Worm (Caenorhabditis elegans) whole organism, late embryonic: ENCODE data around the gene C05C10.7.

Experiments
- F13H6.1 ChIP-seq: sonication (generic microtip); optimal IDR thresholded peaks from 2 replicates; lab custom pipeline; 2016; ENCODE audit warnings: missing genetic modification characterization, missing compliant biosample characterization
- K02D7.2 ChIP-seq: sonication (generic microtip); optimal IDR thresholded peaks from 2 replicates; lab custom pipeline; 2017; ENCODE audit warnings: mild to moderate bottlenecking, missing genetic modification characterization, missing compliant biosample characterization
- K09A11.1 ChIP-seq: sonication (generic microtip); optimal IDR thresholded peaks from 2 replicates; lab custom pipeline; 2017; ENCODE audit warnings: antibody characterized with exemption, mild to moderate bottlenecking, missing genetic modification characterization, missing compliant biosample characterization; ENCODE audit not compliant: insufficient read depth
- ama-1 ChIP-seq: fragments of 150-350 bp; optimal IDR thresholded peaks from 2 replicates; lab custom pipeline; 2014
- ceh-14 ChIP-seq: sonication (generic microtip); optimal IDR thresholded peaks from 2 replicates; lab custom pipeline; 2016; ENCODE audit warnings: missing genotype, missing genetic modification characterization, missing compliant biosample characterization
- ceh-19 ChIP-seq: fragments of 200-800 bp; sonication (Bioruptor generic); optimal IDR thresholded peaks from 2 replicates; lab custom pipeline; 2018; ENCODE audit warnings: mild to moderate bottlenecking, missing genetic modification characterization, missing compliant biosample characterization
- ceh-2 ChIP-seq: sonication (generic microtip); optimal IDR thresholded peaks from 2 replicates; lab custom pipeline; 2016; ENCODE audit warnings: missing genotype, missing genetic modification characterization, missing compliant biosample characterization
- ceh-34 ChIP-seq: sonication (generic microtip); optimal IDR thresholded peaks from 2 replicates; lab custom pipeline; 2016; ENCODE audit warnings: mild to moderate bottlenecking, missing genetic modification characterization, missing compliant biosample characterization
- ceh-45 ChIP-seq: fragments of 200-800 bp; sonication (Bioruptor generic); IDR thresholded peaks from 2 replicates; pipeline ENCODE4 v1.3.6; 2022; ENCODE audit warnings: missing genetic modification reagents, missing genetic modification characterization, missing compliant biosample characterization
- dmd-4 ChIP-seq: sonication (generic microtip); optimal IDR thresholded peaks from 2 replicates; lab custom pipeline; 2016; ENCODE audit warnings: borderline replicate concordance, missing genetic modification characterization, missing compliant biosample characterization
- dve-1 ChIP-seq: sonication (generic microtip); optimal IDR thresholded peaks from 2 replicates; lab custom pipeline; 2017; ENCODE audit warnings: antibody characterized with exemption, mild to moderate bottlenecking, missing genetic modification characterization, missing compliant biosample characterization
- elt-2 ChIP-seq: sonication (generic microtip); optimal IDR thresholded peaks from 2 replicates; lab custom pipeline; 2016; ENCODE audit warnings: missing genetic modification reagents, missing genetic modification characterization, missing compliant biosample characterization
- elt-4 ChIP-seq: sonication (generic microtip); optimal IDR thresholded peaks from 2 replicates; lab custom pipeline; 2016; ENCODE audit warnings: missing genetic modification characterization, missing compliant biosample characterization
- fkh-10 ChIP-seq: fragments of 150-350 bp; optimal IDR thresholded peaks from 2 replicates; lab custom pipeline; 2014; ENCODE audit warnings: missing biosample characterization, missing genetic modification reagents, missing genetic modification characterization
- hlh-15 ChIP-seq: sonication (generic microtip); optimal IDR thresholded peaks from 2 replicates; lab custom pipeline; 2016; ENCODE audit warnings: missing genetic modification characterization, missing compliant biosample characterization
- hlh-30 ChIP-seq: sonication (generic microtip); optimal IDR thresholded peaks from 2 replicates; lab custom pipeline; 2017; ENCODE audit warnings: antibody characterized with exemption, missing genetic modification characterization, missing compliant biosample characterization; ENCODE audit not compliant: insufficient read depth
- hlh-6 ChIP-seq: sonication (generic microtip); optimal IDR thresholded peaks from 2 replicates; lab custom pipeline; 2016; ENCODE audit warnings: missing genotype, missing genetic modification characterization, missing compliant biosample characterization
- mec-3 ChIP-seq: sonication (generic microtip); optimal IDR thresholded peaks from 2 replicates; lab custom pipeline; 2016; ENCODE audit warnings: borderline replicate concordance, missing genetic modification characterization, missing compliant biosample characterization
- nfya-1 ChIP-seq: sonication (generic microtip); optimal IDR thresholded peaks from 2 replicates; lab custom pipeline; 2017; ENCODE audit warnings: missing genetic modification characterization, mild to moderate bottlenecking, missing compliant biosample characterization, antibody characterized with exemption, moderate library complexity
- pag-3 ChIP-seq: sonication (generic microtip); optimal IDR thresholded peaks from 2 replicates; lab custom pipeline; 2016; ENCODE audit warnings: missing compliant biosample characterization, missing genetic modification characterization, borderline replicate concordance
- pha-2 ChIP-seq: sonication (generic microtip); optimal IDR thresholded peaks from 2 replicates; lab custom pipeline; 2017; ENCODE audit warnings: mild to moderate bottlenecking, missing genetic modification characterization, missing compliant biosample characterization
- pha-4 ChIP-seq: fragments of 150-350 bp; optimal IDR thresholded peaks from 2 replicates; lab custom pipeline; 2018; ENCODE audit warnings: missing biosample characterization, missing genetic modification reagents, missing genetic modification characterization
- pqm-1 ChIP-seq: sonication (generic microtip); optimal IDR thresholded peaks from 2 replicates; lab custom pipeline; 2016; ENCODE audit warnings: missing genetic modification characterization, missing compliant biosample characterization
- pros-1 ChIP-seq: fragments of 150-350 bp; optimal IDR thresholded peaks from 2 replicates; lab custom pipeline; 2014; ENCODE audit warnings: missing biosample characterization, missing genetic modification reagents, missing genetic modification characterization
- sdc-2 ChIP-seq: sonication (generic microtip); optimal IDR thresholded peaks from 2 replicates; lab custom pipeline; 2016; ENCODE audit warnings: missing genotype, missing genetic modification characterization, missing compliant biosample characterization
- sox-2 ChIP-seq: fragments of 200-800 bp; sonication (Bioruptor generic); IDR thresholded peaks from 2 replicates; pipeline ENCODE4 v1.3.6; 2022; ENCODE audit warnings: missing genetic modification reagents, missing genetic modification characterization, missing compliant biosample characterization
- sox-4 ChIP-seq: sonication (generic microtip); optimal IDR thresholded peaks from 2 replicates; lab custom pipeline; 2017; ENCODE audit warnings: mild to moderate bottlenecking, missing genetic modification characterization, inconsistent platforms, missing compliant biosample characterization
- syd-9 ChIP-seq: sonication (generic microtip); optimal IDR thresholded peaks from 2 replicates; lab custom pipeline; 2016; ENCODE audit warnings: mild to moderate bottlenecking, missing genetic modification characterization, moderate library complexity, missing compliant biosample characterization
- tbx-7 ChIP-seq: sonication (generic microtip); optimal IDR thresholded peaks from 2 replicates; lab custom pipeline; 2016; ENCODE audit warnings: missing genotype, missing genetic modification characterization, missing compliant biosample characterization
- ttx-3 ChIP-seq: sonication (generic microtip); optimal IDR thresholded peaks from 2 replicates; lab custom pipeline; 2016; ENCODE audit warnings: missing genetic modification reagents, missing genetic modification characterization, missing compliant biosample characterization
- unc-3 ChIP-seq, 2 experiments: fragments of 200-800 bp in 1 of 2; sonication (Bioruptor generic) in 1 of 2; sonication (generic microtip) in 1 of 2; conservative IDR thresholded peaks in 1 of 2; optimal IDR thresholded peaks in 1 of 2; 2 replicates each; pipeline versions ENCODE4 v1.3.6 to Lab custom; 2016 to 2022; ENCODE audit warnings: missing compliant biosample characterization in 2 of 2, missing genetic modification characterization in 2 of 2, missing genetic modification reagents in 1 of 2

Gene C05C10.7

ce11 chrII:9956116-9956515, 17.3 kb upstream of the C05C10.7 start:
- TF ChIP-seq hlh-15 (tag; lab: Kevin White, UChicago) (no peak), elt-2 (tag; lab: Kevin White, UChicago) (no peak), pros-1 (tag; lab: Kevin White, UChicago) (no peak), nfya-1 (no peak), sox-2 (no peak), ceh-2 (tag; lab: Kevin White, UChicago) (no peak), K02D7.2 (no peak), ama-1 (no peak), pha-4 (no peak), hlh-6 (tag; lab: Kevin White, UChicago) (no peak), tbx-7 (tag; lab: Kevin White, UChicago) (no peak), ceh-14 (tag; lab: Kevin White, UChicago) (no peak), dmd-4 (tag; lab: Kevin White, UChicago) (no peak), ceh-19 (GFP tag; lab: Kevin White, UChicago) (no peak)

- TF ChIP-seq nfya-1 = no peak
Observed at ce11 chrII:9954885-9955284, 16.1 kb upstream of the C05C10.7 start, which contains the start of gene egl-43. Gene egl-43 (plus strand): TSS chrII:9955185.

- TF ChIP-seq tbx-7 (tag; lab: Kevin White, UChicago) (no peak), K09A11.1 (no peak), sox-4 (tag; lab: Kevin White, UChicago) (no peak), hlh-30 (tag; lab: Kevin White, UChicago) (no peak), ceh-14 (tag; lab: Kevin White, UChicago) (no peak), pqm-1 (tag; lab: Kevin White, UChicago) (no peak), dve-1 (tag; lab: Kevin White, UChicago) (no peak), pha-2 (tag; lab: Kevin White, UChicago) (no peak), elt-4 (tag; lab: Kevin White, UChicago) (no peak), elt-2 (tag; lab: Kevin White, UChicago) (no peak), pag-3 (tag; lab: Kevin White, UChicago) (no peak), ceh-19 (GFP tag; lab: Kevin White, UChicago) (no peak), sdc-2 (no peak), K02D7.2 (no peak), fkh-10 (GFP tag; lab: Kevin White, UChicago) (no peak), ttx-3 (no peak), unc-3 (GFP tag; conservative IDR thresholded peaks at IDR 0.05; lab: Robert Waterston, UW) (no peak), unc-3 (tag; optimal IDR thresholded peaks at IDR 0.05; lab: Kevin White, UChicago) (no peak), ama-1 (no peak), ceh-34 (tag; lab: Kevin White, UChicago) (no peak), F13H6.1 (tag; lab: Kevin White, UChicago) (no peak)
Observed at ce11 chrII:9951846-9952245, 13.1 kb upstream of the C05C10.7 start.

ce11 chrII:9948662-9949061, 9.9 kb upstream of the C05C10.7 start:
- no peak for TF ChIP-seq fkh-10 (GFP tag; lab: Kevin White, UChicago)
- TF ChIP-seq dve-1 (tag; lab: Kevin White, UChicago) = no peak

- TF ChIP-seq pha-4 = no peak
- TF ChIP-seq nfya-1 = no peak
- TF ChIP-seq mec-3 (tag; lab: Kevin White, UChicago) = no peak
- no peak for TF ChIP-seq pha-2 (tag; lab: Kevin White, UChicago)
- TF ChIP-seq dmd-4 (tag; lab: Kevin White, UChicago) = no peak
- no peak for TF ChIP-seq ceh-14 (tag; lab: Kevin White, UChicago)
- no peak for TF ChIP-seq syd-9 (tag; lab: Kevin White, UChicago)
- TF ChIP-seq ceh-45 = no peak
- no peak for TF ChIP-seq dve-1 (tag; lab: Kevin White, UChicago)
- TF ChIP-seq ceh-34 (tag; lab: Kevin White, UChicago) = no peak
Observed at ce11 chrII:9943837-9944236, 5.1 kb upstream of the C05C10.7 start, which contains the start of gene flad-1. Gene flad-1 (plus strand): TSS chrII:9944137.
